Fruit fly (Drosophila melanogaster) whole organism, embryonic: Measurements from ENCODE around the gene kat80.

Experiments used
- CG11085 ChIP-seq: fragments of 200-800 bp; sonication (Bioruptor generic); IDR thresholded peaks from 2 replicates; pipeline ENCODE4 v1.3.6; 2022; ENCODE audit warnings: missing biosample characterization, missing genetic modification characterization
- CG30403 ChIP-seq: fragments of 200-800 bp; sonication (Bioruptor generic); optimal IDR thresholded peaks from 3 replicates; lab custom pipeline; 2016; ENCODE audit warnings: missing biosample characterization, missing genetic modification characterization
- CG4360 ChIP-seq: fragments of 200-800 bp; sonication (Bioruptor generic); IDR thresholded peaks from 2 replicates; pipeline ENCODE4 v1.3.6; 2022; ENCODE audit warnings: missing biosample characterization, missing genetic modification characterization
- D19A ChIP-seq: fragments of 200-800 bp; optimal IDR thresholded peaks from 3 replicates; lab custom pipeline; 2019; ENCODE audit warnings: missing biosample characterization, mild to moderate bottlenecking, missing genetic modification characterization, moderate library complexity
- HmgD ChIP-seq: fragments of 200-800 bp; sonication (Bioruptor generic); optimal IDR thresholded peaks from 3 replicates; lab custom pipeline; 2016; ENCODE audit warnings: missing biosample characterization, missing genetic modification characterization
- Nf-YB ChIP-seq: fragments of 200-800 bp; sonication (Bioruptor generic); optimal IDR thresholded peaks from 3 replicates; lab custom pipeline; 2019; ENCODE audit warnings: missing biosample characterization, mild to moderate bottlenecking, missing genetic modification characterization, moderate library complexity
- grn ChIP-seq: fragments of 200-800 bp; sonication (Bioruptor generic); optimal IDR thresholded peaks from 3 replicates; lab custom pipeline; 2017; ENCODE audit warnings: missing biosample characterization, missing genetic modification characterization
- sd ChIP-seq: fragments of 200-800 bp; sonication (Bioruptor generic); optimal IDR thresholded peaks from 3 replicates; lab custom pipeline; 2018; ENCODE audit warnings: missing biosample characterization, mild to moderate bottlenecking, missing genetic modification characterization, moderate library complexity
- sim ChIP-seq: fragments of 200-800 bp; sonication (Bioruptor generic); IDR thresholded peaks from 2 replicates; pipeline ENCODE4 v1.3.6; 2022; ENCODE audit warnings: missing biosample characterization, missing genetic modification characterization

DNA sequence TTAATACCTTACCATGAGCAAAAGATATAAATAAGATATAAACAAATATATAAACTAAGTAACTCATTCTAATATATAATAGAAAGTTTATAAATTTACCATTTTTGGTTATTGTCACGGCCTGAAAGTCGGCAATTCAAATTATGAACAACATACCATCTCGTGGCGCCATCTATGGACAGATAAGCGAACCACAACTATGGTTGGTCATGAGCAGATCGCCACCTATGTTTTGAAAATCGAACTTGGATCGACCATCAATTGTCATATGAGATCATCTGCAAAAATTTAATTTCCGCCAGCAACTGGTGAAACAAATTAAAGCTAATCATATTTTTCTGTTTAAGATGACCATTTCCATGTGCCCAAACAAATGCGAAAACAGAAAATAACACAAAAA lies 31.2 kb downstream of the kat80 start:
- TF ChIP-seq D19A (no peak), CG11085 (GFP tag; lab: Robert Waterston, UW) (no peak), sim (no peak), sd (tag; lab: Kevin White, UChicago) (no peak), CG4360 (GFP tag; lab: Robert Waterston, UW) (no peak), Nf-YB (GFP tag; lab: Kevin White, UChicago) (no peak), grn (GFP tag; lab: Kevin White, UChicago) (no peak), HmgD (GFP tag; lab: Kevin White, UChicago) (no peak), CG30403 (GFP tag; lab: Kevin White, UChicago) (no peak)
